Fruit fly (Drosophila melanogaster): ENCODE measurements around the gene lush.
A peak's percentile ranks its signal among the peaks of the same experiment; 100 is the strongest.

lush gene

dm6 chr3L:19618072-19618958, 12.4 kb upstream of the lush start, which contains the start of gene asf1 (continued):
- TF ChIP-seq Aef1 (GFP tag; IDR thresholded peaks at IDR 0.05) (no peak), Bgb (GFP tag; IDR thresholded peaks at IDR 0.05; ENCODE audit: partially characterized antibody) (peak; percentile 75), Dp (GFP tag; optimal IDR thresholded peaks at IDR 0.05) (peak; percentile 70), Med (GFP tag) (peak; percentile 85), CG13624 (GFP tag; optimal IDR thresholded peaks at IDR 0.05) (peak; percentile 15), CG17186 (GFP tag; optimal IDR thresholded peaks at IDR 0.05) (peak; percentile 40), Meics (GFP tag; optimal IDR thresholded peaks at IDR 0.05) (peak; percentile 42), ttk (GFP tag; IDR thresholded peaks at IDR 0.05) (no peak), ewg (GFP tag; optimal IDR thresholded peaks at IDR 0.05) (peak; percentile 53), CG12659 (GFP tag; optimal IDR thresholded peaks at IDR 0.05) (peak; percentile 70), CG11504 (tag; optimal IDR thresholded peaks at IDR 0.05) (peak; percentile 51), Dll (GFP tag; IDR thresholded peaks at IDR 0.05; ENCODE audit: partially characterized antibody) (peak; percentile 88), CG10959 (GFP tag; IDR thresholded peaks at IDR 0.05) (no peak), chinmo (GFP tag; IDR thresholded peaks at IDR 0.05; ENCODE audit: partially characterized antibody) (peak; percentile 88; the same call in 3 of the 4 replicates), CG14860 (GFP tag; IDR thresholded peaks at IDR 0.05; ENCODE audit: partially characterized antibody) (peak; percentile 54; the same call in 1 of the 3 replicates), CG2120 (GFP tag; optimal IDR thresholded peaks at IDR 0.05) (peak; percentile 56), CG30431 (GFP tag; optimal IDR thresholded peaks at IDR 0.05) (no peak), CG30403 (GFP tag; optimal IDR thresholded peaks at IDR 0.05) (peak; percentile 19), CG10366 (GFP tag; IDR thresholded peaks at IDR 0.05) (no peak), CG16813 (GFP tag; IDR thresholded peaks at IDR 0.05; ENCODE audit: partially characterized antibody) (peak; percentile 68), pum (GFP tag; optimal IDR thresholded peaks at IDR 0.05) (peak; percentile 10), CG34422 (GFP tag; IDR thresholded peaks at IDR 0.05) (peak; percentile 38; the same call in 1 of the 3 replicates), corto (GFP tag; optimal IDR thresholded peaks at IDR 0.05) (peak; percentile 10), CG12942 (GFP tag; optimal IDR thresholded peaks at IDR 0.05) (peak; percentile 21), Hmr (GFP tag; optimal IDR thresholded peaks at IDR 0.05) (peak; percentile 51), ato (GFP tag; IDR thresholded peaks at IDR 0.05; ENCODE audit: partially characterized antibody) (peak; percentile 45; the same call in 1 of the 2 replicates), Sry-δ (GFP tag; optimal IDR thresholded peaks at IDR 0.05) (peak; percentile 94), CG15514 (GFP tag; optimal IDR thresholded peaks at IDR 0.05) (peak; percentile 80), bcd (GFP tag; optimal IDR thresholded peaks at IDR 0.05) (no peak), lilli (GFP tag; optimal IDR thresholded peaks at IDR 0.05) (peak; percentile 37), chn (GFP tag; optimal IDR thresholded peaks at IDR 0.05) (peak; percentile 6), CG6254 (GFP tag; optimal IDR thresholded peaks at IDR 0.05) (no peak), YL-1 (GFP tag; optimal IDR thresholded peaks at IDR 0.05) (peak; percentile 10), CoRest (tag; optimal IDR thresholded peaks at IDR 0.05) (peak; percentile 31), amos (GFP tag; IDR thresholded peaks at IDR 0.05; ENCODE audit: partially characterized antibody) (peak; percentile 74), CG2129 (GFP tag; IDR thresholded peaks at IDR 0.05; ENCODE audit: partially characterized antibody) (peak; percentile 47), kni (GFP tag; optimal IDR thresholded peaks at IDR 0.05) (peak; percentile 57), hbn (GFP tag; IDR thresholded peaks at IDR 0.05; ENCODE audit: partially characterized antibody) (peak; percentile 68), gem (tag; optimal IDR thresholded peaks at IDR 0.05) (no peak), schlank (tag; optimal IDR thresholded peaks at IDR 0.05) (no peak), zfh2 (GFP tag; optimal IDR thresholded peaks at IDR 0.05) (peak; percentile 43), Hsf (GFP tag; optimal IDR thresholded peaks at IDR 0.05) (peak; percentile 39), CG9727 (GFP tag; optimal IDR thresholded peaks at IDR 0.05) (peak; percentile 31), CG18262 (tag; optimal IDR thresholded peaks at IDR 0.05) (peak; percentile 6), Dref (GFP tag; IDR thresholded peaks at IDR 0.05) (peak; percentile 63), stwl (tag; optimal IDR thresholded peaks at IDR 0.05) (peak; percentile 29), sd (tag; optimal IDR thresholded peaks at IDR 0.05) (no peak)
